Fruit fly (Drosophila melanogaster): Measurements from ENCODE around the gene CG45544.

DNA sequence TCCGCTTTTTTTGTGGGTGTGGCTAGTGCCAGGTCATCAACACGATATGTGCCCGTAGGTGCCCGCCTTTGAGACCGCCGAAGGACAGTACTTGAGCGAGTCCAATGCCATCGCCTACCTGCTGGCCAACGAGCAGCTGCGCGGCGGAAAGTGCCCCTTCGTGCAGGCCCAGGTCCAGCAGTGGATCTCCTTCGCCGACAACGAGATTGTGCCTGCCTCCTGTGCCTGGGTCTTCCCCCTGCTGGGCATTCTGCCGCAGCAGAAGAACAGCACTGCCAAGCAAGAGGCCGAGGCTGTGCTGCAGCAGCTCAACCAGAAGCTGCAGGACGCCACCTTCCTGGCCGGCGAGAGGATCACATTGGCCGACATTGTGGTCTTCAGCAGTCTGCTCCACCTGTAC, 35.7 kb upstream of the CG45544 start:
- TF ChIP-seq Rel (GFP tag; optimal IDR thresholded peaks at IDR 0.05) = no peak
- no peak for TF ChIP-seq Rel (tag; optimal IDR thresholded peaks at IDR 0.05)
- no peak for TF ChIP-seq usp (GFP tag; optimal IDR thresholded peaks at IDR 0.05)
- no peak for TF ChIP-seq psq (GFP tag; optimal IDR thresholded peaks at IDR 0.05)
- no peak for TF ChIP-seq br (GFP tag; optimal IDR thresholded peaks at IDR 0.05)
- TF ChIP-seq Hr83 (GFP tag; optimal IDR thresholded peaks at IDR 0.05; ENCODE audit: poor library complexity, severe bottlenecking) = no peak
- TF ChIP-seq sage (GFP tag; optimal IDR thresholded peaks at IDR 0.05) = no peak

All from whole organism, wandering third instar larva.